Worm (Caenorhabditis elegans): ENCODE data around the gene Y51H7C.12.

Y51H7C.12 gene

DNA sequence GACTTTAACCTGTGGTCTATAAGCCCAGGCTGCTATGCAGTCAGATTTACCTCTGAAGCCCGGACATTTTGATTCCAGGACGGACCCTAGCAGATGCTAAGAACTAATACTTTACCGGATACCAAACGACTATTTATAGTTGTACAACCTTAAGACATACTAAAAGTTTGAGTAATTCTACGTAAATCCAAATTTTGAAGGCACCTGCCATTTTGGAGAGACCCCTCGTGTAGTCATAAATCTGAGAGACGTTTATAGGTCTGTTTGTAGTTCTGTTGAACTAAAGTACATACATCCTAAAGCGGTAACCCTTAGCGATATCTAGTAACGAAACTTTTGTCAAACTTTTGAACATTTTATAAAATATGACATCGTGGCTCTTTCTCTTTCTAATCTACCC lies 48.1 kb downstream of the Y51H7C.12 start, which contains the start of gene F54D12.2:
Gene F54D12.2 (plus strand): TSS at position 301 of the 400 bp plus-strand sequence.
- TF ChIP-seq W03F9.2 (tag; optimal IDR thresholded peaks at IDR 0.05) (no peak), him-1 (tag; optimal IDR thresholded peaks at IDR 0.05) (no peak), dao-5 (tag; optimal IDR thresholded peaks at IDR 0.05) (no peak)

ce11 chrII:1397703-1398102 lies 48.8 kb downstream of the Y51H7C.12 start, which contains the start of gene F54D12.8:
TSS of gene F54D12.8 (minus strand) at chrII:1398038.
- TF ChIP-seq him-1 (tag; optimal IDR thresholded peaks at IDR 0.05), result no peak
- no peak for TF ChIP-seq dao-5 (tag; optimal IDR thresholded peaks at IDR 0.05)
- TF ChIP-seq W03F9.2 (tag; optimal IDR thresholded peaks at IDR 0.05), result no peak
